Fruit fly (Drosophila melanogaster) whole organism, pupa: ENCODE data around the gene Hexo1.

Experiments used
- CG12605 ChIP-seq: fragments of 200-800 bp; sonication (Bioruptor generic); IDR thresholded peaks from 2 replicates; pipeline ENCODE4 v1.3.6; 2022; ENCODE audit warnings: missing biosample characterization, missing genetic modification characterization
- CG13204 ChIP-seq: fragments of 200-800 bp; sonication (Bioruptor generic); optimal IDR thresholded peaks from 2 replicates; lab custom pipeline; 2018; ENCODE audit warnings: missing biosample characterization, mild to moderate bottlenecking, missing genetic modification characterization, moderate library complexity
- CG14655 ChIP-seq: fragments of 200-800 bp; sonication (Bioruptor generic); optimal IDR thresholded peaks from 3 replicates; lab custom pipeline; 2017; ENCODE audit warnings: mild to moderate bottlenecking, missing biosample characterization, missing genetic modification reagents, missing genetic modification characterization
- CG15710 ChIP-seq: fragments of 200-800 bp; sonication (Bioruptor generic); optimal IDR thresholded peaks from 2 replicates; lab custom pipeline; 2018; ENCODE audit warnings: missing biosample characterization, mild to moderate bottlenecking, missing genetic modification characterization, moderate library complexity
- CG17806 ChIP-seq: fragments of 200-800 bp; sonication (Bioruptor generic); optimal IDR thresholded peaks from 2 replicates; lab custom pipeline; 2018; ENCODE audit warnings: missing biosample characterization, mild to moderate bottlenecking, missing genetic modification characterization, moderate library complexity
- CG32121 ChIP-seq: fragments of 200-800 bp; sonication (Bioruptor generic); IDR thresholded peaks from 2 replicates; pipeline ENCODE4 v1.3.6; 2022; ENCODE audit warnings: missing biosample characterization, missing genetic modification characterization
- CG34367 ChIP-seq: fragments of 200-800 bp; sonication (Bioruptor generic); optimal IDR thresholded peaks from 2 replicates; lab custom pipeline; 2018; ENCODE audit warnings: missing biosample characterization, mild to moderate bottlenecking, missing genetic modification characterization
- CG4496 ChIP-seq: fragments of 200-800 bp; sonication (Bioruptor generic); IDR thresholded peaks from 3 replicates; pipeline ENCODE4 v1.3.6; 2022; ENCODE audit warnings: missing biosample characterization, missing genetic modification characterization
- CG8159 ChIP-seq: fragments of 200-800 bp; sonication (Bioruptor generic); optimal IDR thresholded peaks from 3 replicates; lab custom pipeline; 2018; ENCODE audit warnings: missing biosample characterization, mild to moderate bottlenecking, missing genetic modification characterization, moderate library complexity
- CG8301 ChIP-seq: fragments of 200-800 bp; sonication (Bioruptor generic); optimal IDR thresholded peaks from 2 replicates; lab custom pipeline; 2018; ENCODE audit warnings: missing biosample characterization, mild to moderate bottlenecking, missing genetic modification characterization
- CG9948 ChIP-seq: fragments of 200-800 bp; sonication (Bioruptor generic); optimal IDR thresholded peaks from 2 replicates; lab custom pipeline; 2018; ENCODE audit warnings: missing biosample characterization, mild to moderate bottlenecking, missing genetic modification characterization, moderate library complexity
- D1 ChIP-seq: fragments of 200-800 bp; sonication (Bioruptor generic); optimal IDR thresholded peaks from 2 replicates; lab custom pipeline; 2018; ENCODE audit warnings: missing biosample characterization, mild to moderate bottlenecking, missing genetic modification characterization, moderate library complexity
- EcR ChIP-seq: fragments of 200-800 bp; sonication (Bioruptor generic); optimal IDR thresholded peaks from 3 replicates; lab custom pipeline; 2019; ENCODE audit warnings: missing biosample characterization, missing genetic modification characterization, mild to moderate bottlenecking, moderate library complexity, missing genetic modification reagents
- Ets98B ChIP-seq: fragments of 200-800 bp; sonication (Bioruptor generic); IDR thresholded peaks from 2 replicates; pipeline ENCODE4 v1.3.6; 2022; ENCODE audit warnings: missing biosample characterization, missing genetic modification characterization
- Pif1A ChIP-seq: fragments of 200-800 bp; sonication (Bioruptor generic); optimal IDR thresholded peaks from 3 replicates; lab custom pipeline; 2016; ENCODE audit warnings: missing biosample characterization, missing genetic modification characterization
- Pif1B ChIP-seq: fragments of 200-800 bp; sonication (Bioruptor generic); optimal IDR thresholded peaks from 3 replicates; lab custom pipeline; 2016; ENCODE audit warnings: missing biosample characterization, missing genetic modification characterization
- Snoo ChIP-seq: fragments of 200-800 bp; sonication (Bioruptor generic); optimal IDR thresholded peaks from 3 replicates; lab custom pipeline; 2017; ENCODE audit warnings: missing biosample characterization, mild to moderate bottlenecking, missing genetic modification characterization, inconsistent platforms
- fd96Ca ChIP-seq: fragments of 200-800 bp; sonication (Bioruptor generic); IDR thresholded peaks from 3 replicates; pipeline ENCODE4 v1.3.6; 2022; ENCODE audit warnings: missing biosample characterization, missing genetic modification characterization
- gl ChIP-seq: fragments of 200-800 bp; sonication (Bioruptor generic); optimal IDR thresholded peaks from 2 replicates; lab custom pipeline; 2018; ENCODE audit warnings: missing biosample characterization, mild to moderate bottlenecking, missing genetic modification characterization
- rn ChIP-seq: fragments of 200-800 bp; sonication (Bioruptor generic); IDR thresholded peaks from 2 replicates; pipeline ENCODE4 v1.3.6; 2022; ENCODE audit warnings: missing biosample characterization, missing genetic modification characterization

The Hexo1 gene

DNA sequence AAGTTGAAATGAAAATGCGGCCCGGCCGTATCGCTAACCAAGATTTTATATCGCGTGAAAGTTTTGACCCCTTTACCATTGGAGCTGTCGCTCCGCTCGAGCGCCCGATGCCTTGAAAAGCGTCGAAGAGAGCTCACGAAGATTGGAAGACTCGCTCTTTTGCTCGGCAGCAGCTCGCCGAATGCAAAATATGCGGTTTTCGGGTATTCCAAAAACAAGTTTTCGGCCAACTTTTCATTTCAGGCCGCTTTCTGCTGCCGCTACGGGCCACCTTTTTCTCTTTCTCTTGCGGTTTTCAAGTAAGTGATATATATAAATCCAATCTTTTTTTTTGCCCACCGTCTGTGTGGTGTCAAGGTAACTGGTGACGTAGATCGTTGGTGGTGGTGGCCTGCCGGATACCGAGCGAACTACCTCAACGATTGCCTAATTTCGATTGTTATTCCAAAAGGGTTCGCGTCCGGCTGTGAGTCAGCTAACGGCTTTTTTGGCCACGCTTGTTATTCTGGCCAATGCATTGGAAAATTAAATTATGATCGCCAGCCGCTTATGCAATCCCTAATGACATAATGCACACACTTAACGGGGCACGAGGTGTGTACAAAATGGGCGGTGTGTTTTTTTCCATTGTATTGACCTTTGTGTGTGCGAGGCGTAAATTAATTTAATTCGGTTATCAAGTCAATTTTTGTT, 19.4 kb downstream of the Hexo1 start, which contains the start of gene dyl:
Gene dyl (minus strand): TSS at position 28 of the 693 bp plus-strand sequence.
- TF ChIP-seq gl (no peak), Pif1A (GFP tag; lab: Kevin White, UChicago) (no peak), fd96Ca (GFP tag; lab: Robert Waterston, UW) (no peak), D1 (tag; lab: Kevin White, UChicago) (no peak), CG15710 (no peak), EcR (GFP tag; lab: Kevin White, UChicago) (no peak), Snoo (peak; percentile 47), CG17806 (tag; lab: Kevin White, UChicago) (no peak), rn (GFP tag; lab: Robert Waterston, UW) (no peak), CG8301 (tag; lab: Kevin White, UChicago) (no peak), CG34367 (no peak), CG8159 (tag; lab: Kevin White, UChicago) (no peak), CG9948 (tag; lab: Kevin White, UChicago) (no peak), CG4496 (GFP tag; lab: Robert Waterston, UW) (0 out of 3 replicates have a peak, but pooled peaks have one; percentile 9)

DNA sequence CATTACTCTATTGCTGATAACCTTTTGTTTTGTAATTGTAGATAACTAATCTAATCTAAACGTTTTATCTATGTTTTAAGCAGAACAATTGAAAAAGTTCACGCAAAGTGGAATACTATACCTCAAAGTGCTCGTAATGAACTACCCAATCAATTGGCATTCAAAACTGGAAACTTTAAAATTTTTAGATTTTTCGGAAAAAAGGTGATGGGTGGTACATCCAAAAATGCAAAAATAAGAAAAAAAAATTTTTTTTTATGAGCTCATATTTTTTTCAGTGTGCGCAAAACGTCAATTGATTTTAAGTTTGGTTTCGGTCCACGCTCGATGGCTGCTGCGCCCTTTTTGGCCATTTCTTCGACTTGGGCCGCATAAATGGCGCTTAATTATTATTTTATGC, 22.2 kb downstream of the Hexo1 start:
- TF ChIP-seq CG15710 (no peak), EcR (GFP tag; lab: Kevin White, UChicago) (no peak), CG17806 (tag; lab: Kevin White, UChicago) (no peak), CG9948 (tag; lab: Kevin White, UChicago) (no peak), CG32121 (no peak), CG12605 (GFP tag; lab: Robert Waterston, UW) (no peak), Snoo (no peak), CG8301 (tag; lab: Kevin White, UChicago) (no peak), CG4496 (GFP tag; lab: Robert Waterston, UW) (no peak), D1 (tag; lab: Kevin White, UChicago) (no peak), Pif1A (GFP tag; lab: Kevin White, UChicago) (no peak), gl (no peak), fd96Ca (GFP tag; lab: Robert Waterston, UW) (no peak), Ets98B (GFP tag; lab: Robert Waterston, UW) (no peak), CG8159 (tag; lab: Kevin White, UChicago) (no peak), CG14655 (GFP tag; lab: Kevin White, UChicago) (no peak)
- TF ChIP-seq, all 21 proteins: peak for 0

DNA sequence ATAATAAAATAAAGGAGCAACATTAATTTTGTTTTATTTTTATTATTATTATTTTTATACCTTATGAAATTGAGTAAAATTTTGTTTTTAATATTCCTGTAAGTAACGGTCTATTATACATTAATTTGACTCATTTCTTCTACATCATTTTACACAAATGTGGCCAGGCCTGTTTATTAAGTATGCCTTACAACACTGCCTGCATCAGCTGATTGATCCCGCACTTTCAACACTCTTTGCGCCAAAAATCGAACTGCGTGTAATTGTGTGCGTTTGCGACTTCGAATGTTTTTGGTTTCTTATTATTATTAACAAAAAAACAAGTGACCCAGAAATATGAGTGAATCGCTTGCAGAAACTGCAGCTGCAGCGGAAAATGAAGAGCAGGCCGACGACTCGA, 24.9 kb downstream of the Hexo1 start, which contains the start of gene Claspin:
Gene Claspin (plus strand): TSS at position 185 of the 400 bp plus-strand sequence.
- TF ChIP-seq CG4496 (GFP tag; lab: Robert Waterston, UW) (no peak), Snoo (peak; percentile 15), CG34367 (no peak), D1 (tag; lab: Kevin White, UChicago) (peak; percentile 74), CG12605 (GFP tag; lab: Robert Waterston, UW) (no peak), CG8301 (tag; lab: Kevin White, UChicago) (no peak), rn (GFP tag; lab: Robert Waterston, UW) (no peak), CG13204 (GFP tag; lab: Kevin White, UChicago) (no peak)

DNA sequence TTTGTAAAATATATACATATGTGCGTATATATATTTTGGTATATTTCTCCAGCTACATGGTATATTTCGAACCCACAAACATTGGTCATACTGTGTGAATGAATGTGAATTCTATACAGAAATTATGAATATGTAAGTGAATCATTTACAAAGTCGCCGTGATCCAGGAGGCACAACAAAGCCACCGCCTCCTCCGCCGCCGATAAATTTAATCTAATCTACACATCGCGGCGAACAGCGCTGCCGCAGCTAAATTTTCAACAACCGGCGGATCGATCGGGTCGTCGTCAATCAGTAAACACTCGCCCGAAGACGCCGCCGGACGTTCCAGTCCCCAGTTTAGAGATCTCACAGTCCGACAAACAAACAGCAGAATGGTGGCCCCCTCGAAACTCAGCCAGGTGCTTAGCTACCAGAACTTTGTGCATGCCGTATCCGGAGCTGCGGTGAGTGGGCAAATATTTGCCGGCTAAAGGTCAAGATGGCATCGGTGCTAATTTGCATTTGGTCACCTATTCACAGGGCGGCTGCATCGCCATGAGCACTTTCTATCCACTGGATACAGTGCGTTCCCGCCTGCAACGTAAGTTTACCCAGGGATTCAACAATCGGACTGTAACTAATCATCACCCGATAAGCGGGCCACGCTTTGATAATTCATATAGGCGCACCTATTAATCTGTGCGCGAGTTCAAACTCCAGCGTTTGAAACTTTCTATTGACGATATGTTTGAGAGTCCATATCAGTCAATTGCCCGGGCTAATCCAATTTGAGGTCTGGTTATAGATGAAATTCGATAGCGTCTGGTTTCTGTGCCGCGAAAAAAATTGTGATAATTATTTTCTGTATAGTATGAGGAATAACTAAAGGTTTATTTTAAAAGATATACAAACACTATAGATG, 30.5 kb downstream of the Hexo1 start, which contains the start of gene PMP34:
Gene PMP34 (plus strand): TSS at position 79 of the 904 bp plus-strand sequence.
- TF ChIP-seq Pif1B (GFP tag; lab: Kevin White, UChicago), result no peak
- TF ChIP-seq CG32121, result 0 out of 2 replicates have a peak, but pooled peaks have one; percentile 15

DNA sequence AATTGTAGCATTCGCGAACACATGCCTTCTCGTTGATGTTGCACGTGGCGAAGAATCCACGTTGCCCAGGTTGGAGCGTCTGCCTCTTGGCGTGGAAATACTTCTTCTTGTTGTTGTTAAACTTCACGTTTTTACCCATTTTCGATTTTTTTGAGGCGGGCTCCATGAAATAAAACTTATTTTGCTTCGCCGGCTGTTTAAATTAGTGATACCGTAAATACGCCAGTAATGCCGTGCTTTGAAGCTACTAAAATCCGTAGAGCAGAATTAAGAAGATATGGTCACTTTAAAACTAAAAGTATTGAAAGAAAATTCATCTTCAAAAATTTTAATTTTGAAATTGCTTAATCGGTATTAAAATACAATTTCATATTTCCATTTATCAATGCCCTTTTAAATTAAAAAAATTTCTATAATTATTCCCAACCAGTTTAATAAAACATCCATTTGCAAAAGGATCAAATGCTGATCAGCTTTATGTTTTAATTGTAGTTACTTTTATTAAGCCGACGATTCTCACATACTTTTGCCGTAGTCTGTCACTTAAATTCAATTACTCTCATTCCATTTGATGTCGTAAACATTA, 33.7 kb downstream of the Hexo1 start, which contains the start of gene CG15014:
Gene CG15014 (minus strand): TSS at position 228 of the 586 bp plus-strand sequence.
- TF ChIP-seq CG34367 (no peak), fd96Ca (GFP tag; lab: Robert Waterston, UW) (no peak), D1 (tag; lab: Kevin White, UChicago) (peak; percentile 62), rn (GFP tag; lab: Robert Waterston, UW) (no peak)
- TF ChIP-seq, all 21 proteins: peak for 1

DNA sequence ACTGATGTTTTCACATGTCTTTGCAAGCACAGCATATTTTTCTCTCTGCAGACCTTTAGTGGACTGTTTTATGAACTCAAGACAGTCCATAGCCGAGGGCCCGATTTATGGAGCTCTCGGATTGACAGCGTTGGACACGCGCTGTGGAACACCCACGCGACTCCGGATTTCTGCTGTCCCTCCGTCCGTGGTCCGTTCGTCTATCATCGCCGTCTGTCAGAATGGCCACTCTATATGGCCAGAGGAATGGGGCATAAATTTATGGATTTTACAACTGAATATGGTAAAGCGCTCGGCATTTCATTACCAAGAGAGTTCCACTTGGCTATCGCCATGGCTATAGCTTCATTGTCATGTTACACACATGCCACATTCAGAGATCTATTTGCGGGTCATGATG, 39.6 kb downstream of the Hexo1 start:
- no peak for TF ChIP-seq CG12605 (GFP tag; lab: Robert Waterston, UW)
- TF ChIP-seq CG15710, result no peak
